Worm (Caenorhabditis elegans): ENCODE measurements around the gene K07H8.7.

K07H8.7 gene

ce11 chrIV:8252856-8253255 lies 6.9 kb downstream of the K07H8.7 start:
- peak; percentile 9 for TF ChIP-seq lim-6 (tag; optimal IDR thresholded peaks at IDR 0.05)
- peak; percentile 77 for TF ChIP-seq ceh-18 (tag; optimal IDR thresholded peaks at IDR 0.05)
- TF ChIP-seq ztf-16 (tag; optimal IDR thresholded peaks at IDR 0.05) = peak; percentile 96
- peak; percentile 91 for TF ChIP-seq fax-1 (tag; optimal IDR thresholded peaks at IDR 0.05)
- peak; percentile 88 for TF ChIP-seq F13H6.1 (tag; optimal IDR thresholded peaks at IDR 0.05)
- peak; percentile 93 for TF ChIP-seq T23F11.4 (GFP tag; optimal IDR thresholded peaks at IDR 0.05)
- peak; percentile 95 for TF ChIP-seq pat-9 (tag; optimal IDR thresholded peaks at IDR 0.05)
- TF ChIP-seq pha-2 (tag; optimal IDR thresholded peaks at IDR 0.05) = peak; percentile 95
- TF ChIP-seq ceh-9 (tag; optimal IDR thresholded peaks at IDR 0.05) = peak; percentile 93
- peak; percentile 88 for TF ChIP-seq npax-4 (tag; optimal IDR thresholded peaks at IDR 0.05)
- peak; percentile 95 for TF ChIP-seq ceh-34 (tag; optimal IDR thresholded peaks at IDR 0.05)
- peak; percentile 88 for TF ChIP-seq nhr-232 (tag; optimal IDR thresholded peaks at IDR 0.05)
- TF ChIP-seq ets-4 (tag; optimal IDR thresholded peaks at IDR 0.05) = peak; percentile 43
- peak; percentile 82 for TF ChIP-seq C08G9.2 (tag; optimal IDR thresholded peaks at IDR 0.05)
- peak; percentile 90 for TF ChIP-seq syd-9 (tag; optimal IDR thresholded peaks at IDR 0.05)
- peak; percentile 88 for TF ChIP-seq sox-2 (GFP tag; IDR thresholded peaks at IDR 0.05)
- TF ChIP-seq madf-2 (tag; optimal IDR thresholded peaks at IDR 0.05) = peak; percentile 94
- peak; percentile 72 for TF ChIP-seq pag-3 (tag; optimal IDR thresholded peaks at IDR 0.05; ENCODE audit: borderline replicate concordance)
- TF ChIP-seq K09A11.1 (tag; optimal IDR thresholded peaks at IDR 0.05; ENCODE audit: insufficient read depth) = peak; percentile 90
- peak; percentile 91 for TF ChIP-seq hlh-13 (GFP tag; optimal IDR thresholded peaks at IDR 0.05)
- TF ChIP-seq eyg-1 (tag; optimal IDR thresholded peaks at IDR 0.05) = peak; percentile 90
- peak; percentile 83 for TF ChIP-seq rnt-1 (tag; optimal IDR thresholded peaks at IDR 0.05)
- no peak for TF ChIP-seq unc-55 (GFP tag; optimal IDR thresholded peaks at IDR 0.05)
- TF ChIP-seq pha-4 (tag; optimal IDR thresholded peaks at IDR 0.05) = no peak
- TF ChIP-seq ceh-30 (tag; optimal IDR thresholded peaks at IDR 0.05) = peak; percentile 53
- TF ChIP-seq ceh-19 (GFP tag; optimal IDR thresholded peaks at IDR 0.05) = peak; percentile 95
- peak; percentile 47 for TF ChIP-seq fkh-10 (GFP tag; optimal IDR thresholded peaks at IDR 0.05)
- TF ChIP-seq hlh-6 (tag; optimal IDR thresholded peaks at IDR 0.05) = peak; percentile 96
- TF ChIP-seq elt-4 (tag; optimal IDR thresholded peaks at IDR 0.05) = no peak
- peak; percentile 60 for TF ChIP-seq tbx-7 (tag; optimal IDR thresholded peaks at IDR 0.05)
- TF ChIP-seq dve-1 (tag; optimal IDR thresholded peaks at IDR 0.05) = peak; percentile 84
- TF ChIP-seq ceh-14 (tag; optimal IDR thresholded peaks at IDR 0.05) = peak; percentile 89
- TF ChIP-seq hlh-30 (tag; optimal IDR thresholded peaks at IDR 0.05; ENCODE audit: insufficient read depth) = peak; percentile 87
- TF ChIP-seq mec-3 (tag; optimal IDR thresholded peaks at IDR 0.05; ENCODE audit: borderline replicate concordance) = peak; percentile 47
- peak; percentile 97 for TF ChIP-seq sox-4 (tag; optimal IDR thresholded peaks at IDR 0.05)
- peak; percentile 93 for TF ChIP-seq fkh-6 (tag; optimal IDR thresholded peaks at IDR 0.05)
- TF ChIP-seq ahr-1 (tag; optimal IDR thresholded peaks at IDR 0.05) = peak; percentile 82
- peak; percentile 90 for TF ChIP-seq ceh-2 (tag; optimal IDR thresholded peaks at IDR 0.05)
- TF ChIP-seq lin-11 (tag; optimal IDR thresholded peaks at IDR 0.05) = peak; percentile 95
- peak; percentile 96 for TF ChIP-seq ttx-3 (tag; optimal IDR thresholded peaks at IDR 0.05)
- peak; percentile 98 for TF ChIP-seq gmeb-2 (tag; optimal IDR thresholded peaks at IDR 0.05)
- peak; percentile 95 for TF ChIP-seq che-1 (tag; optimal IDR thresholded peaks at IDR 0.05)
- peak; percentile 86 for TF ChIP-seq ceh-45 (GFP tag; IDR thresholded peaks at IDR 0.05)
- peak; percentile 94 for TF ChIP-seq ref-2 (tag; optimal IDR thresholded peaks at IDR 0.05)
- TF ChIP-seq Y22D7AL.16 (tag; optimal IDR thresholded peaks at IDR 0.05) = peak; percentile 96
- TF ChIP-seq C38D4.7 (GFP tag; optimal IDR thresholded peaks at IDR 0.05) = peak; percentile 94
- TF ChIP-seq unc-3 (GFP tag; conservative IDR thresholded peaks at IDR 0.05) = peak; percentile 93
- peak; percentile 93 for TF ChIP-seq unc-3 (tag; optimal IDR thresholded peaks at IDR 0.05)
- no peak for TF ChIP-seq ama-1 (optimal IDR thresholded peaks at IDR 0.05)
- peak; percentile 56 for TF ChIP-seq pros-1 (tag; optimal IDR thresholded peaks at IDR 0.05)
- TF ChIP-seq pqm-1 (tag; optimal IDR thresholded peaks at IDR 0.05) = peak; percentile 82
- TF ChIP-seq hlh-8 (tag; optimal IDR thresholded peaks at IDR 0.05) = peak; percentile 89
- TF ChIP-seq tbx-2 (tag; optimal IDR thresholded peaks at IDR 0.05) = peak; percentile 93

Measured in whole organism, late embryonic.